Fruit fly (Drosophila melanogaster): Measurements from ENCODE around the gene CG9040.

CG9040 gene

dm6 chr3L:13957212-13957668, 30.4 kb upstream of the CG9040 start (continued):
- TF ChIP-seq Bdp1 (GFP tag; optimal IDR thresholded peaks at IDR 0.05), result no peak
- TF ChIP-seq amos (GFP tag; IDR thresholded peaks at IDR 0.05; ENCODE audit: partially characterized antibody), result no peak
- no peak for TF ChIP-seq Kr (GFP tag; optimal IDR thresholded peaks at IDR 0.05)
- no peak for TF ChIP-seq br (optimal IDR thresholded peaks at IDR 0.05)
- TF ChIP-seq CG15479 (GFP tag; optimal IDR thresholded peaks at IDR 0.05), result no peak
- TF ChIP-seq NfI (GFP tag; optimal IDR thresholded peaks at IDR 0.05), result peak; percentile 24
- TF ChIP-seq CG2202 (tag; optimal IDR thresholded peaks at IDR 0.05), result peak; percentile 36
- TF ChIP-seq CG7963 (GFP tag; IDR thresholded peaks at IDR 0.05; ENCODE audit: partially characterized antibody), result no peak
- TF ChIP-seq crc (GFP tag; optimal IDR thresholded peaks at IDR 0.05), result no peak
- peak; percentile 10 for TF ChIP-seq NC2β (GFP tag; optimal IDR thresholded peaks at IDR 0.05)
- no peak for TF ChIP-seq CG3995 (GFP tag; optimal IDR thresholded peaks at IDR 0.05)
- TF ChIP-seq E2f2 (GFP tag; IDR thresholded peaks at IDR 0.05), result peak; percentile 37; the same call in 1 of the 2 replicates
- TF ChIP-seq salm (tag; optimal IDR thresholded peaks at IDR 0.05), result peak; percentile 43
- TF ChIP-seq chm (GFP tag; IDR thresholded peaks at IDR 0.05), result no peak
- no peak for TF ChIP-seq cad (GFP tag; optimal IDR thresholded peaks at IDR 0.05)
- TF ChIP-seq Dbx (GFP tag; IDR thresholded peaks at IDR 0.05), result 0 out of 3 replicates have a peak, but pooled peaks have one; percentile 28
- peak; percentile 87 for TF ChIP-seq fd96Cb (tag; optimal IDR thresholded peaks at IDR 0.05)
- no peak for TF ChIP-seq CG2889 (GFP tag; IDR thresholded peaks at IDR 0.05)
- peak; percentile 4 for TF ChIP-seq YL-1 (GFP tag; optimal IDR thresholded peaks at IDR 0.05)
- no peak for TF ChIP-seq Fer2 (tag; optimal IDR thresholded peaks at IDR 0.05)
- peak; percentile 29; the same call in 1 of the 2 replicates for TF ChIP-seq sisA (GFP tag; IDR thresholded peaks at IDR 0.05)
- TF ChIP-seq HLH3B (GFP tag; IDR thresholded peaks at IDR 0.05), result peak; percentile 26; the same call in 1 of the 2 replicates
- peak; percentile 65 for TF ChIP-seq CG3407 (GFP tag; optimal IDR thresholded peaks at IDR 0.05)
- peak; percentile 75 for TF ChIP-seq CG17359 (tag; optimal IDR thresholded peaks at IDR 0.05)
- no peak for TF ChIP-seq ci (GFP tag; IDR thresholded peaks at IDR 0.05)
- TF ChIP-seq CG11456 (GFP tag; IDR thresholded peaks at IDR 0.05), result no peak
- no peak for TF ChIP-seq ab (GFP tag; optimal IDR thresholded peaks at IDR 0.05)
- peak; percentile 81 for TF ChIP-seq CG2712 (tag; optimal IDR thresholded peaks at IDR 0.05)
- TF ChIP-seq bsh (GFP tag; optimal IDR thresholded peaks at IDR 0.05), result peak in 1 of 2 experiments; percentile 76
- TF ChIP-seq CG18476 (GFP tag; optimal IDR thresholded peaks at IDR 0.05), result peak; percentile 41
- TF ChIP-seq CG15601 (tag; optimal IDR thresholded peaks at IDR 0.05), result peak; percentile 65
- no peak for TF ChIP-seq CG11247 (GFP tag; IDR thresholded peaks at IDR 0.05)
- no peak for TF ChIP-seq Atf6 (GFP tag; IDR thresholded peaks at IDR 0.05)
- no peak for TF ChIP-seq CG43689 (GFP tag; IDR thresholded peaks at IDR 0.05)
- TF ChIP-seq knrl (GFP tag; IDR thresholded peaks at IDR 0.05; ENCODE audit: partially characterized antibody), result no peak
- TF ChIP-seq ems (GFP tag; optimal IDR thresholded peaks at IDR 0.05), result no peak
- 0 out of 2 replicates have a peak, but pooled peaks have one; percentile 35 for TF ChIP-seq CG32772 (GFP tag; IDR thresholded peaks at IDR 0.05)
- peak; percentile 34 for TF ChIP-seq Deaf1 (tag; optimal IDR thresholded peaks at IDR 0.05)
- TF ChIP-seq al (GFP tag; IDR thresholded peaks at IDR 0.05), result no peak
- TF ChIP-seq CG14667 (GFP tag; IDR thresholded peaks at IDR 0.05), result no peak
- no peak for TF ChIP-seq Dp (GFP tag; optimal IDR thresholded peaks at IDR 0.05)
- TF ChIP-seq CG12219 (GFP tag; optimal IDR thresholded peaks at IDR 0.05), result no peak
- TF ChIP-seq eve (GFP tag; optimal IDR thresholded peaks at IDR 0.05), result peak in 1 of 2 experiments; percentile 74
- TF ChIP-seq CG12391 (tag; optimal IDR thresholded peaks at IDR 0.05), result peak; percentile 82
- peak; percentile 39 for TF ChIP-seq CG8281 (tag; optimal IDR thresholded peaks at IDR 0.05)
- no peak for TF ChIP-seq emc (GFP tag; optimal IDR thresholded peaks at IDR 0.05)
- TF ChIP-seq CG6791 (GFP tag; IDR thresholded peaks at IDR 0.05; ENCODE audit: partially characterized antibody), result no peak
- TF ChIP-seq Sry-δ (GFP tag; optimal IDR thresholded peaks at IDR 0.05), result no peak
- no peak for TF ChIP-seq tx (GFP tag; optimal IDR thresholded peaks at IDR 0.05)
- TF ChIP-seq sens (GFP tag), result peak; percentile 90
- no peak for TF ChIP-seq CG34376 (GFP tag; optimal IDR thresholded peaks at IDR 0.05)
- TF ChIP-seq Spps (tag; optimal IDR thresholded peaks at IDR 0.05), result no peak
